Fruit fly (Drosophila melanogaster): Measurements from ENCODE around the gene CG4565.

Gene CG4565

DNA sequence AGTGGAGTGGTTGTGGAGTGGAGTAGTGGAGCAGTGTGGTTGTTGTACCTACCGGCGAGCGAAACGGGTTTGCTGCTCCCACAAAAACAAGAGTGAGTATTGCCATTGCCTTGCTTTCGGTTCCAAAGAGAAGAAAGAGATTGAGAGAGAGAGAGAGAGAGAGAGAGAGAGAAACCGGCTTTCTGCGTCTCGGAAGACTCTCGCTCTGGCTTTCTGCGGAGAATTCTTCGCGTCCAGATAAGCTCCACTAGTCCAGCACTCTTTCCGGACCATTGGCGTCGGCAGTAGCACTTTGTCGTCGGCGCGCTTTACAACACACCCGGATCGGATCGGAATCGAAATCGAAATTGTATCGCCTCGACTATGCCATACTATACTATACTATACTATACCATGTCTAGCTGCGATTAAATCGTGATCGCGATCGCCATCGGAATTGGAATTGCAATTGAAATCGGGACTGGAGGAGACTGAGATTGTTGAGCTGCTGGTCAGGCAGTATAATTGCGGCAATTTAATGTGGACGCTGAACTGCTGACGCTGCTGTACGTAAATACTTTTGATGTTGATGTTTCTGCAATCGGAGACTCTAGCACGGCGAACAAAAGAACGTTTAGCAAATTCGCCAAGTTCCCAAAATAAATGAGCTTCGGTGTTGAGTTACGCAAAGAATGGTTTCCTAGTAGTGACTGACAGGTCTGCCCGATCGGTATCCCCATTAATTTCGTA, 25.6 kb upstream of the CG4565 start, which contains the start of gene Cad86C:
TSS of gene Cad86C (plus strand) at position 284 of the 729 bp plus-strand sequence.
- TF ChIP-seq CG11085 (GFP tag; IDR thresholded peaks at IDR 0.05): no peak
- no peak for TF ChIP-seq CG7372 (GFP tag; IDR thresholded peaks at IDR 0.05)
- no peak for TF ChIP-seq CG12391 (tag; optimal IDR thresholded peaks at IDR 0.05)
- no peak for TF ChIP-seq CG9817 (tag; optimal IDR thresholded peaks at IDR 0.05)
- no peak for TF ChIP-seq kay (GFP tag; optimal IDR thresholded peaks at IDR 0.05)
- TF ChIP-seq CG13624 (GFP tag; optimal IDR thresholded peaks at IDR 0.05): peak; percentile 10
- TF ChIP-seq CG4730 (GFP tag; IDR thresholded peaks at IDR 0.05): no peak
- no peak for TF ChIP-seq CG14441 (GFP tag; IDR thresholded peaks at IDR 0.05)
- TF ChIP-seq CG17912 (GFP tag; optimal IDR thresholded peaks at IDR 0.05): no peak
- TF ChIP-seq CG16815 (GFP tag; optimal IDR thresholded peaks at IDR 0.05): no peak
- TF ChIP-seq Mes4 (GFP tag; optimal IDR thresholded peaks at IDR 0.05): no peak
- TF ChIP-seq wdn (GFP tag; IDR thresholded peaks at IDR 0.05): no peak
- TF ChIP-seq CG11456 (GFP tag; IDR thresholded peaks at IDR 0.05): no peak
- no peak for TF ChIP-seq CG12155 (GFP tag; optimal IDR thresholded peaks at IDR 0.05)
- no peak for TF ChIP-seq caup (GFP tag; optimal IDR thresholded peaks at IDR 0.05; ENCODE audit: severe bottlenecking)
- TF ChIP-seq Blimp-1 (GFP tag; optimal IDR thresholded peaks at IDR 0.05): no peak
- TF ChIP-seq onecut (GFP tag; IDR thresholded peaks at IDR 0.05): no peak
- TF ChIP-seq CG3995 (GFP tag; optimal IDR thresholded peaks at IDR 0.05): no peak
- no peak for TF ChIP-seq ranshi (GFP tag; IDR thresholded peaks at IDR 0.05)
- TF ChIP-seq CG12744 (GFP tag; optimal IDR thresholded peaks at IDR 0.05): no peak
- no peak for TF ChIP-seq lilli (GFP tag; optimal IDR thresholded peaks at IDR 0.05)
- no peak for TF ChIP-seq Spps (tag; optimal IDR thresholded peaks at IDR 0.05)
- TF ChIP-seq sob (GFP tag; IDR thresholded peaks at IDR 0.05): peak; percentile 25; the same call in 1 of the 2 replicates
- TF ChIP-seq CG10565 (GFP tag; optimal IDR thresholded peaks at IDR 0.05): no peak
- TF ChIP-seq sens (GFP tag): peak; percentile 64
- no peak for TF ChIP-seq CG30431 (GFP tag; optimal IDR thresholded peaks at IDR 0.05)
- no peak for TF ChIP-seq CG14965 (GFP tag; optimal IDR thresholded peaks at IDR 0.05; ENCODE audit: borderline replicate concordance)
- no peak for TF ChIP-seq pnt (GFP tag; optimal IDR thresholded peaks at IDR 0.05)
- TF ChIP-seq tx (GFP tag; optimal IDR thresholded peaks at IDR 0.05): no peak
- TF ChIP-seq lab (GFP tag; optimal IDR thresholded peaks at IDR 0.05): peak; percentile 21
- no peak for TF ChIP-seq Ada2b (GFP tag; IDR thresholded peaks at IDR 0.05)
- no peak for TF ChIP-seq CG11398 (GFP tag; optimal IDR thresholded peaks at IDR 0.05)
- no peak for TF ChIP-seq CG3281 (GFP tag; optimal IDR thresholded peaks at IDR 0.05)
- TF ChIP-seq CG6272 (GFP tag; IDR thresholded peaks at IDR 0.05): no peak
- TF ChIP-seq NC2α (GFP tag; optimal IDR thresholded peaks at IDR 0.05): no peak
- TF ChIP-seq HHEX (GFP tag; optimal IDR thresholded peaks at IDR 0.05): no peak
- TF ChIP-seq Dip2 (GFP tag; IDR thresholded peaks at IDR 0.05): no peak
- TF ChIP-seq sna (GFP tag; IDR thresholded peaks at IDR 0.05; ENCODE audit: partially characterized antibody): peak; percentile 67
- no peak for TF ChIP-seq jigr1 (GFP tag; IDR thresholded peaks at IDR 0.05)
- no peak for TF ChIP-seq aop (GFP tag; IDR thresholded peaks at IDR 0.05)
- no peak for TF ChIP-seq Hmr (GFP tag; optimal IDR thresholded peaks at IDR 0.05)
- TF ChIP-seq lov (optimal IDR thresholded peaks at IDR 0.05): no peak
- no peak for TF ChIP-seq lov (GFP tag; IDR thresholded peaks at IDR 0.05)
- no peak for TF ChIP-seq CG2202 (tag; optimal IDR thresholded peaks at IDR 0.05)
- no peak for TF ChIP-seq trh (GFP tag; optimal IDR thresholded peaks at IDR 0.05)
- no peak for TF ChIP-seq chinmo (GFP tag; IDR thresholded peaks at IDR 0.05; ENCODE audit: partially characterized antibody)
- TF ChIP-seq HmgZ (tag; optimal IDR thresholded peaks at IDR 0.05): no peak
- no peak for TF ChIP-seq D (optimal IDR thresholded peaks at IDR 0.05)
- TF ChIP-seq D (GFP tag; optimal IDR thresholded peaks at IDR 0.05): no peak
- TF ChIP-seq CG8944 (GFP tag; optimal IDR thresholded peaks at IDR 0.05): no peak
- no peak for TF ChIP-seq CG18764 (GFP tag; optimal IDR thresholded peaks at IDR 0.05)
- TF ChIP-seq CG6254 (GFP tag; optimal IDR thresholded peaks at IDR 0.05): no peak

Measured in whole organism, embryonic.